Worm (Caenorhabditis elegans): ENCODE measurements around the gene syg-2.

- TF ChIP-seq lin-15B (tag; optimal IDR thresholded peaks at IDR 0.05) (no peak), fos-1 (tag; optimal IDR thresholded peaks at IDR 0.05) (no peak), lin-39 (tag; optimal IDR thresholded peaks at IDR 0.05) (no peak), ceh-82 (tag; optimal IDR thresholded peaks at IDR 0.05) (no peak), unc-30 (tag; optimal IDR thresholded peaks at IDR 0.05) (no peak), unc-62 (GFP tag; optimal IDR thresholded peaks at IDR 0.05) (no peak), elt-2 (tag; optimal IDR thresholded peaks at IDR 0.05) (no peak), nhr-28 (tag; optimal IDR thresholded peaks at IDR 0.05) (no peak)
These were observed 7.2 kb downstream of the syg-2 start for ce11 chrX:14661918-14662317.

All from whole organism, L1 larva.